Worm (Caenorhabditis elegans) whole organism, L1 larva: ENCODE results near the gene F22F7.3.
"Not testable (repeated sequence)": the region's sequence is repeated elsewhere in the genome, so short reads cannot be mapped to it uniquely, and the experiment has no call there.

Experiments
- aly-2 ChIP-seq: fragments of 150-350 bp; optimal IDR thresholded peaks from 2 replicates; lab custom pipeline; 2014; ENCODE audit warnings: missing biosample characterization, missing genetic modification characterization
- fkh-8 ChIP-seq: sonication (generic microtip); optimal IDR thresholded peaks from 2 replicates; lab custom pipeline; 2016; ENCODE audit warnings: mild to moderate bottlenecking, missing genetic modification characterization, missing compliant biosample characterization
- pqm-1 ChIP-seq: sonication (generic microtip); optimal IDR thresholded peaks from 3 replicates; lab custom pipeline; 2017; ENCODE audit warnings: missing biosample characterization, missing genetic modification characterization
- skn-1 ChIP-seq: fragments of 150-350 bp; optimal IDR thresholded peaks from 2 replicates; lab custom pipeline; 2014; ENCODE audit warnings: missing biosample characterization, missing genetic modification characterization
- snpc-4 ChIP-seq: fragments of 150-350 bp; optimal IDR thresholded peaks from 2 replicates; lab custom pipeline; 2014; ENCODE audit warnings: missing biosample characterization, missing genetic modification characterization

ce11 chrV:2090321-2090720 lies 20.1 kb upstream of the F22F7.3 start, which contains the start of gene ztf-28:
- not testable (repeated sequence) for TF ChIP-seq aly-2 (tag; lab: Kevin White, UChicago); fkh-8 (tag; lab: Kevin White, UChicago); pqm-1; snpc-4 (tag; lab: Kevin White, UChicago); skn-1 (tag; lab: Kevin White, UChicago)
